Worm (Caenorhabditis elegans): Measurements from ENCODE around the gene C16A3.5.

DNA sequence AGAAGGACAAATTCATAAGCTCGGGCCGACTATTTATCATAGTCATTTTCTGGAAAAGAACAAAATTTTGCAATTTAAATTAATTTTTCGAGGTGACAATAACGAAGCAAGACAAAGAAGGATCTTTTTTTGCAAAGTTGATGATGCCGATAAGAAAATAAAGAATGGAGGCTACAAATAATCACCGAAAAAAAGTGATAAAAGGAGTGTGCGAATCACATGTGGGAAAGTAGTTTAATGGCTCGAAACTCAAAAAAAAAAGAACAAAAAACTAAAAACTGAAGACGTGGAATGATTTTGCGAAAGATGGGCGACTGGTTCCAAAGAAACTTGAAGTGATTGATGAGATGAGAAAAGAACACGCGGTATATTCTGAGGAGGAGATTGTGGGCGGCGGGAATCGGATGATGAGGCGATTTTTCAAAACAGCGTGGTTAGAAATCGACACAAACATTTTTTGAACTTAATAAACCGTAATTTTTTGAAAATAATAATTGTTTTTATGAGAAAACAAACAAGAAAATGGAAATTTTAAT is 38.9 kb downstream of the C16A3.5 start, which contains the start of gene atgl-1:
- TF ChIP-seq tbx-2 (tag; optimal IDR thresholded peaks at IDR 0.05) (no peak), hlh-30 (tag; optimal IDR thresholded peaks at IDR 0.05; ENCODE audit: insufficient read depth) (no peak), ceh-31 (tag; optimal IDR thresholded peaks at IDR 0.05) (no peak), nfya-1 (tag; optimal IDR thresholded peaks at IDR 0.05) (no peak), ceh-14 (tag; optimal IDR thresholded peaks at IDR 0.05) (no peak), nhr-11 (tag; optimal IDR thresholded peaks at IDR 0.05) (no peak)

Measured in whole organism, late embryonic.